Worm (Caenorhabditis elegans): ENCODE results near the gene str-187.

DNA sequence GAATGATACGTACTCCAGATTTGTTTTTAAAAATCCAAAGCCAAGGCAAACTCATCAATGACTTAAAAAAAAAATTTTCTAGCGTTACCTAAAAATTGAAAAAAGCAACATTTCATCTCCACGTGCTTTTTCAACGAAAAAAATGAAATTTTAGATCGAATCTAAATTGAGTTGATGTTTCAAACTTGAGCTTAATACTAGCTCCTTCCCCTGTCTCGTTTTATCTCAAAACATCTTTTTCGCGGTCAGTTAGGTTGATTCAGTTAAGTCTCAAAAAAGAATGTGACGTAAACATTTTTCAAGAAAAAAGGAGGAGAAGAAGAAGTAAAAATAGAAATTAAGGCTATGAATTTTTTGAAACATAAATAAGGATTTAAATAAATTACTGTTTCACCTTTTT is 28.4 kb upstream of the str-187 start:
- TF ChIP-seq nhr-77 (tag; optimal IDR thresholded peaks at IDR 0.05): no peak
- no peak for TF ChIP-seq nhr-12 (tag; optimal IDR thresholded peaks at IDR 0.05)
- TF ChIP-seq ceh-82 (tag; optimal IDR thresholded peaks at IDR 0.05): no peak
- TF ChIP-seq nhr-237 (tag; optimal IDR thresholded peaks at IDR 0.05): no peak
- TF ChIP-seq elt-3 (tag; optimal IDR thresholded peaks at IDR 0.05): no peak
- TF ChIP-seq mbf-1 (tag; optimal IDR thresholded peaks at IDR 0.05): no peak
- TF ChIP-seq snpc-4 (tag; optimal IDR thresholded peaks at IDR 0.05): no peak
- no peak for TF ChIP-seq Y55F3AM.14 (GFP tag; optimal IDR thresholded peaks at IDR 0.05)
- no peak for TF ChIP-seq peb-1 (tag; optimal IDR thresholded peaks at IDR 0.05)
- no peak for TF ChIP-seq egl-27 (tag; optimal IDR thresholded peaks at IDR 0.05)
- no peak for TF ChIP-seq ZK546.5 (tag; optimal IDR thresholded peaks at IDR 0.05)
- no peak for TF ChIP-seq nhr-25 (tag; optimal IDR thresholded peaks at IDR 0.05)
